Worm (Caenorhabditis elegans): Measurements from ENCODE around the gene fkh-8.

DNA sequence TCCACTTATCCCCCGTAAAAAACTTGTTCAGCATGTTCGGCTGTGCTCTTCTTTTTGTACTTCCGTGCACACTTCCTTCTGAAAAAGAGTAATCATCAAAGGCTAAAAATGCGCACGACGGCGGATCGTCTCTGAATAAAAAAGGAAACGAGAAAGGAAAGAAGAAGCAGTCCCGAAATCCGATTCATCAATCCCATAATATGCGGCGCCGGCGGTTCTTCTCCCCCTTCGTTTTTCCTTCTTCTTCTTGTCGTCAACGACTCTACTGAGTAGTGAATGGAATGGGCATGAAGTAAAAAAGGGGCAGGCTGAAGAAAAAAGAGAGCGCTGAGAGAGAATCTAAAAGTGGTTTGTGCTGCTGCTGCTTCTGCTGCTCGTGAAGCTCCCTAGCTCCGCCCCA is 41.8 kb downstream of the fkh-8 start:
- TF ChIP-seq elt-2 (tag; optimal IDR thresholded peaks at IDR 0.05) (no peak), hlh-8 (tag; optimal IDR thresholded peaks at IDR 0.05) (no peak), nfya-1 (tag; optimal IDR thresholded peaks at IDR 0.05) (no peak), pqm-1 (tag; optimal IDR thresholded peaks at IDR 0.05) (no peak), sox-4 (tag; optimal IDR thresholded peaks at IDR 0.05) (no peak), pha-4 (tag; optimal IDR thresholded peaks at IDR 0.05) (no peak), ahr-1 (tag; optimal IDR thresholded peaks at IDR 0.05) (no peak), ceh-30 (tag; optimal IDR thresholded peaks at IDR 0.05) (no peak), ceh-18 (tag; optimal IDR thresholded peaks at IDR 0.05) (no peak), hlh-13 (GFP tag; optimal IDR thresholded peaks at IDR 0.05) (no peak), fkh-10 (GFP tag; optimal IDR thresholded peaks at IDR 0.05) (no peak), tbx-2 (tag; optimal IDR thresholded peaks at IDR 0.05) (no peak), ceh-31 (tag; optimal IDR thresholded peaks at IDR 0.05) (no peak), K02D7.2 (tag; optimal IDR thresholded peaks at IDR 0.05) (no peak)

Data from whole organism, late embryonic.